Worm (Caenorhabditis elegans) whole organism, L3 larva: ENCODE results near the gene nas-10.

ENCODE experiments used
- lsy-12 ChIP-seq: sonication (generic microtip); optimal IDR thresholded peaks from 2 replicates; lab custom pipeline; 2016; ENCODE audit warnings: mild to moderate bottlenecking, missing genetic modification characterization, missing compliant biosample characterization
- sea-2 ChIP-seq: fragments of 150-350 bp; sonication (generic microtip); optimal IDR thresholded peaks from 4 replicates; lab custom pipeline; 2014; ENCODE audit warnings: missing biosample characterization, missing genetic modification reagents, missing genetic modification characterization

ce11 chrX:10966251-10966650 is 2.9 kb upstream of the nas-10 start, which contains the start of gene lge-1:
- TF ChIP-seq sea-2 (no peak), lsy-12 (tag; lab: Kevin White, UChicago) (no peak)
